Fruit fly (Drosophila melanogaster) whole organism, embryonic: Measurements from ENCODE around the gene CG2839.

Experiments
- CG10462 ChIP-seq: fragments of 200-800 bp; sonication (Bioruptor generic); optimal IDR thresholded peaks from 2 replicates; lab custom pipeline; 2016; ENCODE audit warnings: missing biosample characterization, missing genetic modification characterization
- CG15479 ChIP-seq: fragments of 200-800 bp; sonication (Bioruptor generic); optimal IDR thresholded peaks from 3 replicates; lab custom pipeline; 2019; ENCODE audit warnings: missing biosample characterization, mild to moderate bottlenecking, missing genetic modification characterization, moderate library complexity
- CG18599 ChIP-seq: fragments of 200-800 bp; sonication (Bioruptor generic); optimal IDR thresholded peaks from 3 replicates; lab custom pipeline; 2017; ENCODE audit warnings: missing biosample characterization, missing genetic modification characterization, mild to moderate bottlenecking, moderate library complexity, missing genetic modification reagents
- CG30020 ChIP-seq: fragments of 200-800 bp; optimal IDR thresholded peaks from 2 replicates; lab custom pipeline; 2019; ENCODE audit warnings: missing biosample characterization, mild to moderate bottlenecking, missing genetic modification characterization, moderate library complexity
- CG30403 ChIP-seq: fragments of 200-800 bp; sonication (Bioruptor generic); optimal IDR thresholded peaks from 3 replicates; lab custom pipeline; 2016; ENCODE audit warnings: missing biosample characterization, missing genetic modification characterization
- CG6765 ChIP-seq: fragments of 200-800 bp; sonication (Bioruptor generic); optimal IDR thresholded peaks from 3 replicates; lab custom pipeline; 2017; ENCODE audit warnings: missing biosample characterization, mild to moderate bottlenecking, missing genetic modification characterization
- CG8478 ChIP-seq: fragments of >200 bp; optimal IDR thresholded peaks from 2 replicates; lab custom pipeline; 2018
- D ChIP-seq, 2 experiments: fragments of 200-800 bp in 1 of 2; fragments of >200 bp in 1 of 2; sonication (Bioruptor generic) in 1 of 2; optimal IDR thresholded peaks; 2 replicates in 1 of 2; 3 replicates in 1 of 2; lab custom pipeline; 2017; ENCODE audit warnings: mild to moderate bottlenecking in 1 of 2, missing biosample characterization in 1 of 2, missing genetic modification characterization in 1 of 2, missing genetic modification reagents in 1 of 2
- Side ChIP-seq: fragments of 200-800 bp; sonication (Bioruptor generic); optimal IDR thresholded peaks from 2 replicates; lab custom pipeline; 2016; ENCODE audit warnings: missing biosample characterization, missing genetic modification characterization
- bsh ChIP-seq, 2 experiments: fragments of 200-800 bp; sonication (Bioruptor generic); optimal IDR thresholded peaks; 2 replicates each; lab custom pipeline; 2017 to 2018; ENCODE audit warnings: mild to moderate bottlenecking in 2 of 2, missing biosample characterization in 2 of 2, missing genetic modification characterization in 2 of 2, moderate library complexity in 1 of 2
- kah ChIP-seq: fragments of 200-800 bp; sonication (Bioruptor generic); optimal IDR thresholded peaks from 2 replicates; lab custom pipeline; 2018; ENCODE audit warnings: missing biosample characterization, mild to moderate bottlenecking, missing genetic modification characterization
- luna ChIP-seq: fragments of 200-800 bp; sonication (Bioruptor generic); optimal IDR thresholded peaks from 2 replicates; lab custom pipeline; 2016; ENCODE audit warnings: missing biosample characterization, missing genetic modification characterization
- nau ChIP-seq: fragments of 200-800 bp; sonication (Bioruptor generic); optimal IDR thresholded peaks from 3 replicates; lab custom pipeline; 2017; ENCODE audit warnings: missing biosample characterization, mild to moderate bottlenecking, missing genetic modification characterization, missing genetic modification reagents

DNA sequence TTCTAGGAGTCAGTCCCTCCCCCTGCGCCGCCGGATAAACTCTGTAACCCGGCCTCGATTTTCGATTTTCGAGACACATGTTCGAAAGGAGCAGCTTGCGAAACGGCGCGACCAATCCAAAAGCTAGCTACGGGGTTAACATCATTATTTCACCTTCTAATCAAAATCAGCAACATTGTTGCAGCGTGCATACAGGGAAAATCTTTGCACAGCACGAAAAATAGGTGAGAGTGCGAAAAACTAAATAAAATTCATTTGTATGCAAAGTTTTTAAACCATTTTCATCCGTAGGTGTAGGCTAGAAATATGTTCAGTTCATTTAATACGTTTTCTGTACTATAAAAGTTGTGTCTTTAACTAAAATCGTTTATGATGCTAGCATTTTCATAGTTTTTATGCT lies 46.8 kb downstream of the CG2839 start:
- TF ChIP-seq CG18599 (no peak), CG6765 (GFP tag; lab: Kevin White, UChicago) (no peak), bsh (GFP tag; optimal IDR thresholded peaks at IDR 0.05; lab: Kevin White, UChicago) (no peak), CG15479 (GFP tag; lab: Kevin White, UChicago) (no peak), CG8478 (lab: Kevin White, UChicago) (no peak), CG30020 (no peak), CG30403 (GFP tag; lab: Kevin White, UChicago) (no peak), CG10462 (GFP tag; lab: Kevin White, UChicago) (no peak), kah (GFP tag; lab: Kevin White, UChicago) (no peak), D (optimal IDR thresholded peaks at IDR 0.05; lab: Kevin White, UChicago) (no peak), D (GFP tag; optimal IDR thresholded peaks at IDR 0.05; lab: Kevin White, UChicago) (no peak), luna (no peak), nau (GFP tag; lab: Kevin White, UChicago) (no peak), Side (no peak)
